Worm (Caenorhabditis elegans) whole organism, mixed stage, embryonic: Measurements from ENCODE around the gene arl-5.

Experiments used
- M03D4.4 ChIP-seq: sonication (generic microtip); optimal IDR thresholded peaks from 2 replicates; lab custom pipeline; 2017; ENCODE audit warnings: mild to moderate bottlenecking, missing genetic modification characterization, missing compliant biosample characterization
- blmp-1 ChIP-seq: fragments of 150-350 bp; optimal IDR thresholded peaks from 2 replicates; lab custom pipeline; 2014; ENCODE audit warnings: missing biosample characterization, missing genetic modification characterization
- ceh-39 ChIP-seq: fragments of 150-350 bp; optimal IDR thresholded peaks from 2 replicates; lab custom pipeline; 2014; ENCODE audit warnings: missing biosample characterization, missing genetic modification characterization
- ceh-43 ChIP-seq: fragments of 200-800 bp; sonication (Bioruptor generic); optimal IDR thresholded peaks from 2 replicates; lab custom pipeline; 2018; ENCODE audit warnings: mild to moderate bottlenecking, missing genetic modification characterization, moderate library complexity, missing compliant biosample characterization
- ceh-83 ChIP-seq: fragments of 200-800 bp; sonication (Bioruptor generic); optimal IDR thresholded peaks from 2 replicates; lab custom pipeline; 2018; ENCODE audit warnings: mild to moderate bottlenecking, missing genetic modification characterization, missing compliant biosample characterization
- ces-1 ChIP-seq: fragments of 150-350 bp; optimal IDR thresholded peaks from 2 replicates; lab custom pipeline; 2014; ENCODE audit warnings: missing biosample characterization, missing genetic modification reagents, missing genetic modification characterization
- cnd-1 ChIP-seq: fragments of 200-800 bp; sonication (Bioruptor generic); optimal IDR thresholded peaks from 2 replicates; lab custom pipeline; 2018; ENCODE audit warnings: mild to moderate bottlenecking, missing genetic modification characterization, missing compliant biosample characterization
- drap-1 ChIP-seq: fragments of 200-800 bp; sonication (Bioruptor generic); optimal IDR thresholded peaks from 3 replicates; lab custom pipeline; 2018; ENCODE audit warnings: mild to moderate bottlenecking, missing genetic modification characterization, missing compliant biosample characterization
- elt-1 ChIP-seq: sonication (generic microtip); optimal IDR thresholded peaks from 2 replicates; lab custom pipeline; 2017; ENCODE audit warnings: missing genetic modification characterization, mild to moderate bottlenecking, missing compliant biosample characterization, antibody characterized with exemption, moderate library complexity, borderline replicate concordance; ENCODE audit not compliant: insufficient read depth
- flh-1 ChIP-seq: fragments of 200-800 bp; sonication (Bioruptor generic); optimal IDR thresholded peaks from 2 replicates; lab custom pipeline; 2018; ENCODE audit warnings: mild to moderate bottlenecking, missing genetic modification characterization, moderate library complexity, missing compliant biosample characterization
- ham-2 ChIP-seq: fragments of 200-800 bp; sonication (Bioruptor generic); optimal IDR thresholded peaks from 2 replicates; lab custom pipeline; 2018; ENCODE audit warnings: mild to moderate bottlenecking, missing genetic modification characterization, missing compliant biosample characterization
- hlh-1 ChIP-seq: fragments of 150-350 bp; optimal IDR thresholded peaks from 2 replicates; lab custom pipeline; 2014; ENCODE audit warnings: missing biosample characterization, missing genetic modification reagents, missing genetic modification characterization
- lin-13 ChIP-seq: fragments of 150-350 bp; optimal IDR thresholded peaks from 2 replicates; lab custom pipeline; 2014; ENCODE audit warnings: missing biosample characterization, missing genetic modification characterization
- lin-32 ChIP-seq: fragments of 200-800 bp; sonication (Bioruptor generic); optimal IDR thresholded peaks from 2 replicates; lab custom pipeline; 2018; ENCODE audit warnings: mild to moderate bottlenecking, missing genetic modification characterization, missing compliant biosample characterization
- lsy-2 ChIP-seq: fragments of 150-350 bp; optimal IDR thresholded peaks from 2 replicates; lab custom pipeline; 2014; ENCODE audit warnings: missing biosample characterization, missing genetic modification characterization
- mab-5 ChIP-seq: fragments of 150-350 bp; optimal IDR thresholded peaks from 2 replicates; lab custom pipeline; 2014; ENCODE audit warnings: missing biosample characterization, missing genetic modification characterization
- mep-1 ChIP-seq: fragments of 150-350 bp; optimal IDR thresholded peaks from 2 replicates; lab custom pipeline; 2017; ENCODE audit warnings: missing biosample characterization, missing genetic modification reagents, missing genetic modification characterization, inconsistent platforms
- nhr-12 ChIP-seq: fragments of 150-350 bp; optimal IDR thresholded peaks from 2 replicates; lab custom pipeline; 2014; ENCODE audit warnings: missing biosample characterization, missing genetic modification characterization
- nhr-76 ChIP-seq: sonication (generic microtip); optimal IDR thresholded peaks from 2 replicates; lab custom pipeline; 2017; ENCODE audit warnings: missing biosample characterization, missing genetic modification characterization
- sem-2 ChIP-seq: fragments of 200-800 bp; sonication (Bioruptor generic); optimal IDR thresholded peaks from 2 replicates; lab custom pipeline; 2018; ENCODE audit warnings: mild to moderate bottlenecking, missing genetic modification characterization, missing compliant biosample characterization
- snpc-4 ChIP-seq: fragments of 150-350 bp; optimal IDR thresholded peaks from 2 replicates; lab custom pipeline; 2014; ENCODE audit warnings: missing biosample characterization, missing genetic modification characterization
- sptf-1 ChIP-seq: sonication (generic microtip); optimal IDR thresholded peaks from 2 replicates; lab custom pipeline; 2017; ENCODE audit warnings: mild to moderate bottlenecking, missing genetic modification characterization, moderate library complexity, missing compliant biosample characterization
- tbx-8 ChIP-seq: fragments of 200-800 bp; sonication (Bioruptor generic); optimal IDR thresholded peaks from 2 replicates; lab custom pipeline; 2018; ENCODE audit warnings: mild to moderate bottlenecking, missing genetic modification characterization, moderate library complexity, missing compliant biosample characterization
- unc-120 ChIP-seq: sonication (generic microtip); optimal IDR thresholded peaks from 2 replicates; lab custom pipeline; 2017; ENCODE audit warnings: missing genetic modification characterization, missing compliant biosample characterization; ENCODE audit not compliant: poor library complexity, severe bottlenecking
- zip-8 ChIP-seq: fragments of 150-350 bp; optimal IDR thresholded peaks from 2 replicates; lab custom pipeline; 2014; ENCODE audit warnings: missing biosample characterization, missing genetic modification characterization
- ztf-11 ChIP-seq: fragments of 150-350 bp; optimal IDR thresholded peaks from 2 replicates; lab custom pipeline; 2014; ENCODE audit warnings: missing biosample characterization, missing genetic modification characterization

The arl-5 gene

ce11 chrIII:9862469-9862868 lies 39.4 kb downstream of the arl-5 start:
- TF ChIP-seq blmp-1 (tag; lab: Kevin White, UChicago) (no peak), lsy-2 (tag; lab: Kevin White, UChicago) (peak; percentile 69)
- TF ChIP-seq, all 35 proteins: peak for 1

- TF ChIP-seq flh-1 (GFP tag; lab: Kevin White, UChicago), result no peak
- TF ChIP-seq M03D4.4, result no peak
- TF ChIP-seq ces-1 (GFP tag; lab: Kevin White, UChicago), result peak; percentile 94
- TF ChIP-seq, all 35 proteins: peak for 1
Measured at ce11 chrIII:9867352-9867751, 44.3 kb downstream of the arl-5 start.

ce11 chrIII:9867780-9868503 lies 44.9 kb downstream of the arl-5 start, which contains the start of gene dhhc-4:
dhhc-4 (minus strand) TSS chrIII:9867792.
- peak; percentile 9 for TF ChIP-seq ceh-83
- no peak for TF ChIP-seq hlh-1 (tag; lab: Kevin White, UChicago)
- TF ChIP-seq mab-5, result peak; percentile 26
- peak; percentile 52 for TF ChIP-seq mep-1 (tag; lab: Kevin White, UChicago)
- TF ChIP-seq sptf-1, result peak; percentile 25
- no peak for TF ChIP-seq lin-32
- TF ChIP-seq ces-1 (GFP tag; lab: Kevin White, UChicago), result no peak
- TF ChIP-seq zip-8 (tag; lab: Kevin White, UChicago), result no peak
- TF ChIP-seq cnd-1, result no peak
- no peak for TF ChIP-seq ceh-43 (GFP tag; lab: Kevin White, UChicago)
- TF ChIP-seq lin-13 (tag; lab: Kevin White, UChicago), result peak; percentile 6
- peak; percentile 48 for TF ChIP-seq lsy-2 (tag; lab: Kevin White, UChicago)
- TF ChIP-seq, all 35 proteins: peak for 6

ce11 chrIII:9871032-9871431 lies 48.0 kb downstream of the arl-5 start, which contains the start of gene ZK757.1:
ZK757.1 (minus strand) TSS chrIII:9871132.
- TF ChIP-seq ceh-39 (tag; lab: Kevin White, UChicago) (no peak), mab-5 (no peak), M03D4.4 (no peak), ztf-11 (tag; lab: Kevin White, UChicago) (no peak), lin-13 (tag; lab: Kevin White, UChicago) (no peak), elt-1 (tag; lab: Kevin White, UChicago) (no peak), ham-2 (GFP tag; lab: Kevin White, UChicago) (no peak), ceh-43 (GFP tag; lab: Kevin White, UChicago) (no peak), nhr-76 (tag; lab: Kevin White, UChicago) (no peak), snpc-4 (tag; lab: Kevin White, UChicago) (no peak), drap-1 (no peak), sptf-1 (no peak), lsy-2 (tag; lab: Kevin White, UChicago) (no peak), unc-120 (tag; lab: Kevin White, UChicago) (no peak), sem-2 (GFP tag; lab: Kevin White, UChicago) (no peak), ces-1 (GFP tag; lab: Kevin White, UChicago) (no peak), hlh-1 (tag; lab: Kevin White, UChicago) (no peak), cnd-1 (no peak), tbx-8 (GFP tag; lab: Kevin White, UChicago) (no peak), nhr-12 (tag; lab: Kevin White, UChicago) (no peak)
